Fruit fly (Drosophila melanogaster) whole organism, pupa: ENCODE data around the gene CG3857.

Experiments
- CG10348 ChIP-seq: fragments of 200-800 bp; sonication (Bioruptor generic); IDR thresholded peaks from 2 replicates; pipeline ENCODE4 v1.3.6; 2022; ENCODE audit warnings: missing biosample characterization, missing genetic modification characterization
- CG12605 ChIP-seq: fragments of 200-800 bp; sonication (Bioruptor generic); IDR thresholded peaks from 2 replicates; pipeline ENCODE4 v1.3.6; 2022; ENCODE audit warnings: missing biosample characterization, missing genetic modification characterization
- CG13204 ChIP-seq: fragments of 200-800 bp; sonication (Bioruptor generic); optimal IDR thresholded peaks from 2 replicates; lab custom pipeline; 2018; ENCODE audit warnings: missing biosample characterization, mild to moderate bottlenecking, missing genetic modification characterization, moderate library complexity
- CG14655 ChIP-seq: fragments of 200-800 bp; sonication (Bioruptor generic); optimal IDR thresholded peaks from 3 replicates; lab custom pipeline; 2017; ENCODE audit warnings: mild to moderate bottlenecking, missing biosample characterization, missing genetic modification reagents, missing genetic modification characterization
- CG15710 ChIP-seq: fragments of 200-800 bp; sonication (Bioruptor generic); optimal IDR thresholded peaks from 2 replicates; lab custom pipeline; 2018; ENCODE audit warnings: missing biosample characterization, mild to moderate bottlenecking, missing genetic modification characterization, moderate library complexity
- CG17806 ChIP-seq: fragments of 200-800 bp; sonication (Bioruptor generic); optimal IDR thresholded peaks from 2 replicates; lab custom pipeline; 2018; ENCODE audit warnings: missing biosample characterization, mild to moderate bottlenecking, missing genetic modification characterization, moderate library complexity
- CG32121 ChIP-seq: fragments of 200-800 bp; sonication (Bioruptor generic); IDR thresholded peaks from 2 replicates; pipeline ENCODE4 v1.3.6; 2022; ENCODE audit warnings: missing biosample characterization, missing genetic modification characterization
- CG34367 ChIP-seq: fragments of 200-800 bp; sonication (Bioruptor generic); optimal IDR thresholded peaks from 2 replicates; lab custom pipeline; 2018; ENCODE audit warnings: missing biosample characterization, mild to moderate bottlenecking, missing genetic modification characterization
- CG4496 ChIP-seq: fragments of 200-800 bp; sonication (Bioruptor generic); IDR thresholded peaks from 3 replicates; pipeline ENCODE4 v1.3.6; 2022; ENCODE audit warnings: missing biosample characterization, missing genetic modification characterization
- CG8159 ChIP-seq: fragments of 200-800 bp; sonication (Bioruptor generic); optimal IDR thresholded peaks from 3 replicates; lab custom pipeline; 2018; ENCODE audit warnings: missing biosample characterization, mild to moderate bottlenecking, missing genetic modification characterization, moderate library complexity
- CG8301 ChIP-seq: fragments of 200-800 bp; sonication (Bioruptor generic); optimal IDR thresholded peaks from 2 replicates; lab custom pipeline; 2018; ENCODE audit warnings: missing biosample characterization, mild to moderate bottlenecking, missing genetic modification characterization
- CG9948 ChIP-seq: fragments of 200-800 bp; sonication (Bioruptor generic); optimal IDR thresholded peaks from 2 replicates; lab custom pipeline; 2018; ENCODE audit warnings: missing biosample characterization, mild to moderate bottlenecking, missing genetic modification characterization, moderate library complexity
- D1 ChIP-seq: fragments of 200-800 bp; sonication (Bioruptor generic); optimal IDR thresholded peaks from 2 replicates; lab custom pipeline; 2018; ENCODE audit warnings: missing biosample characterization, mild to moderate bottlenecking, missing genetic modification characterization, moderate library complexity
- EcR ChIP-seq: fragments of 200-800 bp; sonication (Bioruptor generic); optimal IDR thresholded peaks from 3 replicates; lab custom pipeline; 2019; ENCODE audit warnings: missing biosample characterization, missing genetic modification characterization, mild to moderate bottlenecking, moderate library complexity, missing genetic modification reagents
- Ets98B ChIP-seq: fragments of 200-800 bp; sonication (Bioruptor generic); IDR thresholded peaks from 2 replicates; pipeline ENCODE4 v1.3.6; 2022; ENCODE audit warnings: missing biosample characterization, missing genetic modification characterization
- Pif1A ChIP-seq: fragments of 200-800 bp; sonication (Bioruptor generic); optimal IDR thresholded peaks from 3 replicates; lab custom pipeline; 2016; ENCODE audit warnings: missing biosample characterization, missing genetic modification characterization
- Pif1B ChIP-seq: fragments of 200-800 bp; sonication (Bioruptor generic); optimal IDR thresholded peaks from 3 replicates; lab custom pipeline; 2016; ENCODE audit warnings: missing biosample characterization, missing genetic modification characterization
- Snoo ChIP-seq: fragments of 200-800 bp; sonication (Bioruptor generic); optimal IDR thresholded peaks from 3 replicates; lab custom pipeline; 2017; ENCODE audit warnings: missing biosample characterization, mild to moderate bottlenecking, missing genetic modification characterization, inconsistent platforms
- fd96Ca ChIP-seq: fragments of 200-800 bp; sonication (Bioruptor generic); IDR thresholded peaks from 3 replicates; pipeline ENCODE4 v1.3.6; 2022; ENCODE audit warnings: missing biosample characterization, missing genetic modification characterization
- gl ChIP-seq: fragments of 200-800 bp; sonication (Bioruptor generic); optimal IDR thresholded peaks from 2 replicates; lab custom pipeline; 2018; ENCODE audit warnings: missing biosample characterization, mild to moderate bottlenecking, missing genetic modification characterization
- rn ChIP-seq: fragments of 200-800 bp; sonication (Bioruptor generic); IDR thresholded peaks from 2 replicates; pipeline ENCODE4 v1.3.6; 2022; ENCODE audit warnings: missing biosample characterization, missing genetic modification characterization

Gene CG3857

dm6 chrX:1943337-1944244, 3.8 kb upstream of the CG3857 start:
- TF ChIP-seq CG8159 (tag; lab: Kevin White, UChicago) = peak; percentile 66
- no peak for TF ChIP-seq CG32121 (GFP tag; lab: Robert Waterston, UW)
- TF ChIP-seq CG9948 = peak; percentile 54
- TF ChIP-seq CG10348 = no peak
- TF ChIP-seq CG17806 = peak; percentile 40
- TF ChIP-seq D1 (tag; lab: Kevin White, UChicago) = peak; percentile 7
- no peak for TF ChIP-seq CG13204 (GFP tag; lab: Kevin White, UChicago)
- peak; percentile 65 for TF ChIP-seq Snoo (tag; lab: Kevin White, UChicago)
- TF ChIP-seq Pif1A (GFP tag; lab: Kevin White, UChicago) = peak; percentile 28
- peak; percentile 65 for TF ChIP-seq CG15710 (tag; lab: Kevin White, UChicago)
- TF ChIP-seq rn (GFP tag; lab: Robert Waterston, UW) = no peak
- peak; percentile 34 for TF ChIP-seq Pif1B (GFP tag; lab: Kevin White, UChicago)
- no peak for TF ChIP-seq CG4496 (GFP tag; lab: Robert Waterston, UW)
- TF ChIP-seq CG12605 (GFP tag; lab: Robert Waterston, UW) = no peak
- no peak for TF ChIP-seq gl (tag; lab: Kevin White, UChicago)
- TF ChIP-seq CG14655 (GFP tag; lab: Kevin White, UChicago) = peak; percentile 71
- TF ChIP-seq CG34367 (tag; lab: Kevin White, UChicago) = peak; percentile 50
- TF ChIP-seq CG8301 = peak; percentile 56
- 0 out of 3 replicates have a peak, but pooled peaks have one; percentile 29 for TF ChIP-seq fd96Ca (GFP tag; lab: Robert Waterston, UW)
- TF ChIP-seq Ets98B (GFP tag; lab: Robert Waterston, UW) = peak; percentile 19
- peak; percentile 97 for TF ChIP-seq EcR (GFP tag; lab: Kevin White, UChicago)

- TF ChIP-seq CG13204 (GFP tag; lab: Kevin White, UChicago) (peak; percentile 26), gl (tag; lab: Kevin White, UChicago) (no peak), CG34367 (tag; lab: Kevin White, UChicago) (no peak), CG17806 (no peak), Pif1B (GFP tag; lab: Kevin White, UChicago) (peak; percentile 28), CG15710 (tag; lab: Kevin White, UChicago) (no peak), CG8159 (tag; lab: Kevin White, UChicago) (peak; percentile 30), CG12605 (GFP tag; lab: Robert Waterston, UW) (peak; percentile 64), CG10348 (no peak), D1 (tag; lab: Kevin White, UChicago) (no peak), fd96Ca (GFP tag; lab: Robert Waterston, UW) (no peak; the same call in 2 of the 3 replicates), CG32121 (GFP tag; lab: Robert Waterston, UW) (peak; percentile 48; the same call in 1 of the 2 replicates), rn (GFP tag; lab: Robert Waterston, UW) (no peak), EcR (GFP tag; lab: Kevin White, UChicago) (peak; percentile 99), Ets98B (GFP tag; lab: Robert Waterston, UW) (peak; percentile 59; the same call in 1 of the 2 replicates), CG8301 (no peak), CG14655 (GFP tag; lab: Kevin White, UChicago) (no peak), Snoo (tag; lab: Kevin White, UChicago) (peak; percentile 4), CG9948 (no peak), CG4496 (GFP tag; lab: Robert Waterston, UW) (peak; percentile 66; the same call in 2 of the 3 replicates), Pif1A (GFP tag; lab: Kevin White, UChicago) (peak; percentile 10)
Measured at dm6 chrX:1941669-1942092, 1.8 kb upstream of the CG3857 start, which contains the start of gene Hr4. TSS of gene Hr4 (plus strand) at chrX:1941940.

- no peak for TF ChIP-seq Snoo (tag; lab: Kevin White, UChicago)
- 0 out of 2 replicates have a peak, but pooled peaks have one; percentile 15 for TF ChIP-seq CG32121 (GFP tag; lab: Robert Waterston, UW)
- TF ChIP-seq CG4496 (GFP tag; lab: Robert Waterston, UW) = 0 out of 3 replicates have a peak, but pooled peaks have one; percentile 20
Measured at dm6 chrX:1927473-1928306, 12.2 kb downstream of the CG3857 start, which contains the start of gene CG11596. TSS of gene CG11596 (plus strand) at chrX:1927683.

dm6 chrX:1922765-1923501, 16.9 kb downstream of the CG3857 start, which contains the start of the genes eIF2Bepsilon and Ocrl:
TSS of gene eIF2Bepsilon (minus strand) at chrX:1922874.
TSS of gene Ocrl (plus strand) at chrX:1922981.
- TF ChIP-seq fd96Ca (GFP tag; lab: Robert Waterston, UW) = no peak
- TF ChIP-seq Snoo (tag; lab: Kevin White, UChicago) = no peak
- TF ChIP-seq EcR (GFP tag; lab: Kevin White, UChicago) = peak; percentile 49
